Fruit fly (Drosophila melanogaster) whole organism, prepupa: ENCODE results near the gene CG14966.

ENCODE experiments used
- Blimp-1 ChIP-seq: fragments of 200-800 bp; sonication (Bioruptor generic); optimal IDR thresholded peaks from 3 replicates; lab custom pipeline; 2017; ENCODE audit warnings: missing biosample characterization, missing genetic modification characterization, mild to moderate bottlenecking, moderate library complexity, missing genetic modification reagents
- CG15336 ChIP-seq: fragments of 200-800 bp; sonication (Bioruptor generic); IDR thresholded peaks from 2 replicates; pipeline ENCODE4 v1.3.6; 2022; ENCODE audit warnings: missing biosample characterization, missing genetic modification characterization
- CG6854 ChIP-seq: fragments of 200-800 bp; sonication (Bioruptor generic); optimal IDR thresholded peaks from 2 replicates; lab custom pipeline; 2017; ENCODE audit warnings: missing biosample characterization, mild to moderate bottlenecking, missing genetic modification characterization
- Lpt ChIP-seq: fragments of 200-800 bp; sonication (Bioruptor generic); optimal IDR thresholded peaks from 3 replicates; lab custom pipeline; 2016; ENCODE audit warnings: missing biosample characterization, missing genetic modification characterization
- OdsH ChIP-seq: fragments of 200-800 bp; sonication (Bioruptor generic); optimal IDR thresholded peaks from 3 replicates; lab custom pipeline; 2016; ENCODE audit warnings: missing biosample characterization, missing genetic modification characterization
- Sox102F ChIP-seq: fragments of 200-800 bp; sonication (Bioruptor generic); optimal IDR thresholded peaks from 2 replicates; lab custom pipeline; 2016; ENCODE audit warnings: missing biosample characterization, mild to moderate bottlenecking, missing genetic modification characterization
- Sox15 ChIP-seq: fragments of 200-800 bp; sonication (Bioruptor generic); optimal IDR thresholded peaks from 3 replicates; lab custom pipeline; 2016; ENCODE audit warnings: missing biosample characterization, missing genetic modification characterization
- achi ChIP-seq: fragments of 200-800 bp; sonication (Bioruptor generic); optimal IDR thresholded peaks from 3 replicates; lab custom pipeline; 2016; ENCODE audit warnings: missing biosample characterization, missing genetic modification characterization
- dac ChIP-seq: fragments of 200-800 bp; sonication (Bioruptor generic); optimal IDR thresholded peaks from 2 replicates; lab custom pipeline; 2017; ENCODE audit warnings: missing biosample characterization, mild to moderate bottlenecking, missing genetic modification characterization
- fd59A ChIP-seq: fragments of 200-800 bp; sonication (Bioruptor generic); optimal IDR thresholded peaks from 2 replicates; lab custom pipeline; 2017; ENCODE audit warnings: missing biosample characterization, mild to moderate bottlenecking, missing genetic modification characterization, missing genetic modification reagents
- lz ChIP-seq: fragments of 200-800 bp; sonication (Bioruptor generic); optimal IDR thresholded peaks from 3 replicates; lab custom pipeline; 2016; ENCODE audit warnings: missing biosample characterization, missing genetic modification characterization
- vri ChIP-seq: fragments of 200-800 bp; sonication (Bioruptor generic); optimal IDR thresholded peaks from 3 replicates; lab custom pipeline; 2016; ENCODE audit warnings: missing biosample characterization, mild to moderate bottlenecking, missing genetic modification characterization

dm6 chr3L:3187263-3187662, 10.2 kb downstream of the CG14966 start, which contains the start of gene CG14957:
- TF ChIP-seq lz (no peak), vri (GFP tag; lab: Kevin White, UChicago) (no peak), CG15336 (GFP tag; lab: Robert Waterston, UW) (no peak), dac (no peak), Blimp-1 (GFP tag; lab: Kevin White, UChicago) (no peak), OdsH (GFP tag; lab: Kevin White, UChicago) (no peak), Lpt (GFP tag; lab: Kevin White, UChicago) (no peak), achi (GFP tag; lab: Kevin White, UChicago) (no peak), Sox102F (GFP tag; lab: Kevin White, UChicago) (no peak), CG6854 (GFP tag; lab: Kevin White, UChicago) (peak; percentile 0), fd59A (GFP tag; lab: Kevin White, UChicago) (no peak), Sox15 (GFP tag; lab: Kevin White, UChicago) (no peak)
